Fruit fly (Drosophila melanogaster) whole organism, embryonic: ENCODE measurements around the gene Cp190.

Source experiments
- CG17802 ChIP-seq: fragments of 200-800 bp; sonication (Bioruptor generic); optimal IDR thresholded peaks from 2 replicates; lab custom pipeline; 2018; ENCODE audit warnings: missing biosample characterization, mild to moderate bottlenecking, missing genetic modification characterization, moderate library complexity
- CG2116 ChIP-seq: fragments of 200-800 bp; sonication (Bioruptor generic); optimal IDR thresholded peaks from 3 replicates; lab custom pipeline; 2018; ENCODE audit warnings: missing biosample characterization, mild to moderate bottlenecking, missing genetic modification characterization
- CG31388 ChIP-seq: fragments of 200-800 bp; sonication (Bioruptor generic); optimal IDR thresholded peaks from 2 replicates; lab custom pipeline; 2016; ENCODE audit warnings: missing biosample characterization, missing genetic modification characterization
- Dbx ChIP-seq: fragments of 200-800 bp; sonication (Bioruptor generic); IDR thresholded peaks from 3 replicates; pipeline ENCODE4 v1.3.6; 2022; ENCODE audit warnings: missing biosample characterization, missing genetic modification characterization
- ERR ChIP-seq: fragments of 200-800 bp; sonication (Bioruptor generic); optimal IDR thresholded peaks from 2 replicates; lab custom pipeline; 2016; ENCODE audit warnings: missing biosample characterization, missing genetic modification characterization
- Lpt ChIP-seq: fragments of >200 bp; optimal IDR thresholded peaks from 2 replicates; lab custom pipeline; 2018; ENCODE audit warnings: missing biosample characterization, missing genetic modification characterization
- btn ChIP-seq: fragments of 200-800 bp; sonication (Bioruptor generic); optimal IDR thresholded peaks from 2 replicates; lab custom pipeline; 2016; ENCODE audit warnings: missing biosample characterization, missing genetic modification characterization
- klu ChIP-seq: fragments of 200-800 bp; sonication (Bioruptor generic); IDR thresholded peaks from 2 replicates; pipeline ENCODE4 v1.3.6; 2022; ENCODE audit warnings: missing biosample characterization, missing genetic modification characterization
- ro ChIP-seq: fragments of 200-800 bp; sonication (Bioruptor generic); IDR thresholded peaks from 2 replicates; pipeline ENCODE4 v1.3.6; 2022; ENCODE audit warnings: missing biosample characterization, missing genetic modification characterization
- wdn ChIP-seq: fragments of 200-800 bp; sonication (Bioruptor generic); IDR thresholded peaks from 2 replicates; pipeline ENCODE4 v1.3.6; 2022; ENCODE audit warnings: missing biosample characterization, missing genetic modification characterization

dm6 chr3R:15309924-15310323 lies 34.9 kb upstream of the Cp190 start, which contains the start of gene Tm2:
- TF ChIP-seq ro (GFP tag; lab: Robert Waterston, UW) (no peak), CG17802 (tag; lab: Kevin White, UChicago) (no peak), Lpt (no peak), ERR (GFP tag; lab: Kevin White, UChicago) (no peak), Dbx (GFP tag; lab: Robert Waterston, UW) (no peak), wdn (GFP tag; lab: Robert Waterston, UW) (no peak), CG2116 (GFP tag; lab: Kevin White, UChicago) (no peak), klu (GFP tag; lab: Robert Waterston, UW) (no peak), btn (no peak), CG31388 (GFP tag; lab: Kevin White, UChicago) (no peak)
